Worm (Caenorhabditis elegans): ENCODE data around the gene slcr-46.3.

The slcr-46.3 gene

ce11 chrV:9724021-9724671, at the start of gene slcr-46.3:
TSS of gene slcr-46.3 (minus strand) at chrV:9724106.
- no peak for TF ChIP-seq bed-3 (GFP tag; optimal IDR thresholded peaks at IDR 0.05)
- no peak for TF ChIP-seq mls-2 (tag; optimal IDR thresholded peaks at IDR 0.05)
- TF ChIP-seq ces-1 (GFP tag; optimal IDR thresholded peaks at IDR 0.05) = no peak
- TF ChIP-seq ham-2 (GFP tag; optimal IDR thresholded peaks at IDR 0.05) = peak; percentile 32
- TF ChIP-seq elt-3 (tag; optimal IDR thresholded peaks at IDR 0.05) = no peak
- TF ChIP-seq tbx-8 (GFP tag; optimal IDR thresholded peaks at IDR 0.05) = no peak
- TF ChIP-seq unc-120 (tag; optimal IDR thresholded peaks at IDR 0.05; ENCODE audit: poor library complexity, severe bottlenecking) = no peak
- TF ChIP-seq nhr-237 (tag; optimal IDR thresholded peaks at IDR 0.05) = no peak
- TF ChIP-seq zip-8 (tag; optimal IDR thresholded peaks at IDR 0.05) = peak; percentile 84
- no peak for TF ChIP-seq flh-1 (GFP tag; optimal IDR thresholded peaks at IDR 0.05)
- no peak for TF ChIP-seq cnd-1 (tag; optimal IDR thresholded peaks at IDR 0.05)
- TF ChIP-seq hlh-1 (tag; optimal IDR thresholded peaks at IDR 0.05) = no peak
- no peak for TF ChIP-seq blmp-1 (tag; optimal IDR thresholded peaks at IDR 0.05)
- no peak for TF ChIP-seq sem-2 (GFP tag; optimal IDR thresholded peaks at IDR 0.05)
- no peak for TF ChIP-seq nhr-76 (tag; optimal IDR thresholded peaks at IDR 0.05)
- TF ChIP-seq mep-1 (tag; optimal IDR thresholded peaks at IDR 0.05) = peak; percentile 17
- TF ChIP-seq unc-62 (GFP tag; optimal IDR thresholded peaks at IDR 0.05) = peak; percentile 10
- no peak for TF ChIP-seq ceh-39 (tag; optimal IDR thresholded peaks at IDR 0.05)
- TF ChIP-seq ceh-83 (GFP tag; optimal IDR thresholded peaks at IDR 0.05) = no peak
- TF ChIP-seq ztf-11 (tag; optimal IDR thresholded peaks at IDR 0.05) = no peak
- TF ChIP-seq drap-1 (GFP tag; optimal IDR thresholded peaks at IDR 0.05) = no peak
- TF ChIP-seq nhr-2 (tag; optimal IDR thresholded peaks at IDR 0.05) = peak; percentile 64
- TF ChIP-seq unc-39 (tag; optimal IDR thresholded peaks at IDR 0.05) = no peak
- no peak for TF ChIP-seq nhr-12 (tag; optimal IDR thresholded peaks at IDR 0.05)
- no peak for TF ChIP-seq elt-1 (tag; optimal IDR thresholded peaks at IDR 0.05; ENCODE audit: borderline replicate concordance, insufficient read depth)
- no peak for TF ChIP-seq lin-32 (GFP tag; optimal IDR thresholded peaks at IDR 0.05)
- no peak for TF ChIP-seq nhr-28 (tag; optimal IDR thresholded peaks at IDR 0.05)
- TF ChIP-seq mab-5 (tag; optimal IDR thresholded peaks at IDR 0.05) = peak; percentile 6
- TF ChIP-seq M03D4.4 (tag; optimal IDR thresholded peaks at IDR 0.05) = peak; percentile 34
- no peak for TF ChIP-seq lsy-2 (tag; optimal IDR thresholded peaks at IDR 0.05)
- TF ChIP-seq sptf-1 (tag; optimal IDR thresholded peaks at IDR 0.05) = no peak
- peak; percentile 43 for TF ChIP-seq pha-4 (tag; optimal IDR thresholded peaks at IDR 0.05)
- no peak for TF ChIP-seq snpc-4 (tag; optimal IDR thresholded peaks at IDR 0.05)
- no peak for TF ChIP-seq lin-13 (tag; optimal IDR thresholded peaks at IDR 0.05)

ce11 chrV:9771970-9772369, 48.1 kb upstream of the slcr-46.3 start, which contains the start of gene F46B6.2:
TSS of gene F46B6.2 (plus strand) at chrV:9772285.
- TF ChIP-seq nhr-12 (tag; optimal IDR thresholded peaks at IDR 0.05) = no peak
- TF ChIP-seq ces-1 (GFP tag; optimal IDR thresholded peaks at IDR 0.05) = peak; percentile 99

- TF ChIP-seq ces-1 (GFP tag; optimal IDR thresholded peaks at IDR 0.05) (peak; percentile 90), elt-3 (tag; optimal IDR thresholded peaks at IDR 0.05) (no peak)
Observed at ce11 chrV:9771311-9771710, 47.4 kb upstream of the slcr-46.3 start.

ce11 chrV:9768828-9769778, 45.2 kb upstream of the slcr-46.3 start, which contains the start of gene unc-42:
TSS of gene unc-42 (minus strand) at chrV:9769391.
- TF ChIP-seq ces-1 (GFP tag; optimal IDR thresholded peaks at IDR 0.05) (peak; percentile 100), unc-120 (tag; optimal IDR thresholded peaks at IDR 0.05; ENCODE audit: poor library complexity, severe bottlenecking) (no peak)
